Fruit fly (Drosophila melanogaster) whole organism, adult: ENCODE results near the gene Ptpa.

Source experiments
- CG11617 ChIP-seq: fragments of 200-800 bp; sonication (Bioruptor generic); optimal IDR thresholded peaks from 2 replicates; lab custom pipeline; 2017; ENCODE audit warnings: mild to moderate bottlenecking, missing biosample characterization, missing genetic modification reagents, missing genetic modification characterization
- CG12768 ChIP-seq: fragments of 200-800 bp; sonication (Bioruptor generic); optimal IDR thresholded peaks from 2 replicates; lab custom pipeline; 2017; ENCODE audit warnings: missing biosample characterization, missing genetic modification characterization, mild to moderate bottlenecking, moderate library complexity, missing genetic modification reagents
- CG14711 ChIP-seq: fragments of 200-800 bp; sonication (Bioruptor generic); optimal IDR thresholded peaks from 2 replicates; lab custom pipeline; 2018; ENCODE audit warnings: missing biosample characterization, mild to moderate bottlenecking, missing genetic modification characterization, moderate library complexity
- CG1620 ChIP-seq: fragments of 200-800 bp; sonication (Bioruptor generic); optimal IDR thresholded peaks from 2 replicates; lab custom pipeline; 2016; ENCODE audit warnings: missing biosample characterization, missing genetic modification characterization
- CG33017 ChIP-seq: fragments of 200-800 bp; sonication (Bioruptor generic); optimal IDR thresholded peaks from 2 replicates; lab custom pipeline; 2018; ENCODE audit warnings: missing biosample characterization, mild to moderate bottlenecking, missing genetic modification characterization, moderate library complexity
- CG5204 ChIP-seq: fragments of 200-800 bp; sonication (Bioruptor generic); optimal IDR thresholded peaks from 2 replicates; lab custom pipeline; 2016; ENCODE audit warnings: missing biosample characterization, missing genetic modification characterization
- CG7045 ChIP-seq: fragments of 200-800 bp; sonication (Bioruptor generic); optimal IDR thresholded peaks from 2 replicates; lab custom pipeline; 2017; ENCODE audit warnings: missing biosample characterization, mild to moderate bottlenecking, missing genetic modification characterization
- CG7101 ChIP-seq: fragments of 200-800 bp; sonication (Bioruptor generic); optimal IDR thresholded peaks from 2 replicates; lab custom pipeline; 2018; ENCODE audit warnings: missing biosample characterization, mild to moderate bottlenecking, missing genetic modification characterization, moderate library complexity
- Clk ChIP-seq: fragments of 200-800 bp; sonication (Bioruptor generic); optimal IDR thresholded peaks from 2 replicates; lab custom pipeline; 2017; ENCODE audit warnings: missing biosample characterization, missing genetic modification characterization
- Crg-1 ChIP-seq: fragments of 200-800 bp; sonication (Bioruptor generic); optimal IDR thresholded peaks from 2 replicates; lab custom pipeline; 2016; ENCODE audit warnings: missing biosample characterization, missing genetic modification characterization
- Hr96 ChIP-seq: fragments of 200-800 bp; sonication (Bioruptor generic); optimal IDR thresholded peaks from 2 replicates; lab custom pipeline; 2016; ENCODE audit warnings: missing biosample characterization, missing genetic modification characterization
- Mnt ChIP-seq: fragments of 200-800 bp; sonication (Bioruptor generic); optimal IDR thresholded peaks from 2 replicates; lab custom pipeline; 2016; ENCODE audit warnings: missing biosample characterization, mild to moderate bottlenecking, missing genetic modification characterization
- bab1 ChIP-seq: fragments of 200-800 bp; sonication (Bioruptor generic); optimal IDR thresholded peaks from 3 replicates; lab custom pipeline; 2019; ENCODE audit warnings: missing biosample characterization, mild to moderate bottlenecking, missing genetic modification characterization, moderate library complexity
- cic ChIP-seq: fragments of 200-800 bp; sonication (Bioruptor generic); optimal IDR thresholded peaks from 2 replicates; lab custom pipeline; 2017; ENCODE audit warnings: missing biosample characterization, mild to moderate bottlenecking, missing genetic modification characterization, moderate library complexity
- cnc ChIP-seq, 2 experiments: fragments of >200 bp; optimal IDR thresholded peaks; 2 replicates each; lab custom pipeline; 2017
- kay ChIP-seq: fragments of 200-800 bp; sonication (Bioruptor generic); peaks from one replicate; lab custom pipeline; 2016; ENCODE audit warnings: missing biosample characterization, missing genetic modification characterization, borderline replicate concordance
- ovo ChIP-seq: fragments of 200-800 bp; sonication (Bioruptor generic); optimal IDR thresholded peaks from 2 replicates; lab custom pipeline; 2016; ENCODE audit warnings: missing biosample characterization, missing genetic modification characterization
- pad ChIP-seq: fragments of 200-800 bp; sonication (Bioruptor generic); optimal IDR thresholded peaks from 3 replicates; lab custom pipeline; 2017; ENCODE audit warnings: missing biosample characterization, missing genetic modification characterization, mild to moderate bottlenecking, moderate library complexity, missing genetic modification reagents
- tj ChIP-seq: fragments of 200-800 bp; sonication (Bioruptor generic); optimal IDR thresholded peaks from 3 replicates; lab custom pipeline; 2017; ENCODE audit warnings: missing biosample characterization, mild to moderate bottlenecking, missing genetic modification characterization, moderate library complexity
- toe ChIP-seq: fragments of 200-800 bp; sonication (Bioruptor generic); optimal IDR thresholded peaks from 2 replicates; lab custom pipeline; 2016; ENCODE audit warnings: missing biosample characterization, missing genetic modification characterization

The Ptpa gene

dm6 chr2L:3352927-3353326 is 23.9 kb upstream of the Ptpa start:
- TF ChIP-seq Mnt (GFP tag; lab: Kevin White, UChicago) (no peak), CG7045 (GFP tag; lab: Kevin White, UChicago) (no peak), Crg-1 (GFP tag; lab: Kevin White, UChicago) (no peak), cic (no peak), Clk (GFP tag; lab: Kevin White, UChicago) (no peak), kay (GFP tag; lab: Kevin White, UChicago) (no peak), tj (GFP tag; lab: Kevin White, UChicago) (no peak), CG5204 (GFP tag; lab: Kevin White, UChicago) (no peak), cnc (optimal IDR thresholded peaks at IDR 0.05; lab: Kevin White, UChicago) (no peak), CG14711 (tag; lab: Kevin White, UChicago) (no peak), pad (GFP tag; lab: Kevin White, UChicago) (no peak)

DNA sequence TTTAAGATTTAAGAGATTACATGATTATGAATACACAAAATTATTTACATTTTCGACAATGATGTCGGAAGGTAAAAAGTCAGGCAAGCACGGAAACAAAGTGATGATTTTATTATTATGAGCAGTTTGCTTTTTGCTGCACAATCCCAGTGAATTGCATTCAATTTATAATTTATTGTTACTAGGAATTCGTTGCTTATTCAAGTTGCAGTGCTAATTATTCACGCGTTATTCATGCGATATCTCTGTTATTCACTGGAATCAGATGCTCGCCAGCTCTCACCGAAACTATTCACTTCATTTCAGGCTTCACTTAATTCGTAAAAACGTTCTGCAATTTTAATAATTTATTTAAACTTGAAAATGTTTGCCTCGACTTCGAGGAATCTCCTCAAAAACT is 23.0 kb upstream of the Ptpa start:
- no peak for TF ChIP-seq CG33017 (tag; lab: Kevin White, UChicago)
- TF ChIP-seq kay (GFP tag; lab: Kevin White, UChicago), result peak; percentile 57

dm6 chr2L:3354642-3355380 is 22.0 kb upstream of the Ptpa start, which contains the start of gene E23:
Gene E23 (minus strand): TSS chr2L:3354829.
- TF ChIP-seq toe (GFP tag; lab: Kevin White, UChicago), result no peak
- no peak for TF ChIP-seq cnc (optimal IDR thresholded peaks at IDR 0.05; lab: Kevin White, UChicago)
- TF ChIP-seq CG14711 (tag; lab: Kevin White, UChicago), result peak; percentile 85
- peak; percentile 60 for TF ChIP-seq tj (GFP tag; lab: Kevin White, UChicago)
- TF ChIP-seq CG7101, result peak; percentile 92
- peak; percentile 93 for TF ChIP-seq bab1 (GFP tag; lab: Kevin White, UChicago)
- peak; percentile 94 for TF ChIP-seq CG7045 (GFP tag; lab: Kevin White, UChicago)
- no peak for TF ChIP-seq Hr96 (GFP tag; lab: Kevin White, UChicago)
- peak; percentile 82 for TF ChIP-seq Crg-1 (GFP tag; lab: Kevin White, UChicago)
- TF ChIP-seq pad (GFP tag; lab: Kevin White, UChicago), result peak; percentile 97
- peak; percentile 93 for TF ChIP-seq CG11617
- TF ChIP-seq Clk (GFP tag; lab: Kevin White, UChicago), result peak; percentile 83
- no peak for TF ChIP-seq CG5204 (GFP tag; lab: Kevin White, UChicago)
- peak; percentile 89 for TF ChIP-seq CG12768
- peak; percentile 77 for TF ChIP-seq cic
- peak; percentile 96 for TF ChIP-seq Mnt (GFP tag; lab: Kevin White, UChicago)
- TF ChIP-seq CG1620 (GFP tag; lab: Kevin White, UChicago), result peak; percentile 90
- no peak for TF ChIP-seq kay (GFP tag; lab: Kevin White, UChicago)
- TF ChIP-seq CG33017 (tag; lab: Kevin White, UChicago), result peak; percentile 92
- TF ChIP-seq ovo, result peak; percentile 89

dm6 chr2L:3355791-3356190 is 21.0 kb upstream of the Ptpa start:
- TF ChIP-seq bab1 (GFP tag; lab: Kevin White, UChicago), result no peak
- no peak for TF ChIP-seq ovo
- no peak for TF ChIP-seq CG5204 (GFP tag; lab: Kevin White, UChicago)
- TF ChIP-seq CG33017 (tag; lab: Kevin White, UChicago), result no peak
- no peak for TF ChIP-seq tj (GFP tag; lab: Kevin White, UChicago)
- TF ChIP-seq Clk (GFP tag; lab: Kevin White, UChicago), result no peak
- no peak for TF ChIP-seq CG12768
- no peak for TF ChIP-seq pad (GFP tag; lab: Kevin White, UChicago)
- TF ChIP-seq toe (GFP tag; lab: Kevin White, UChicago), result no peak
- TF ChIP-seq CG7101, result no peak
- no peak for TF ChIP-seq cnc (optimal IDR thresholded peaks at IDR 0.05; lab: Kevin White, UChicago)
- no peak for TF ChIP-seq CG1620 (GFP tag; lab: Kevin White, UChicago)
- TF ChIP-seq Hr96 (GFP tag; lab: Kevin White, UChicago), result no peak
- no peak for TF ChIP-seq CG7045 (GFP tag; lab: Kevin White, UChicago)
- TF ChIP-seq cic, result no peak
- TF ChIP-seq CG14711 (tag; lab: Kevin White, UChicago), result no peak
- no peak for TF ChIP-seq Crg-1 (GFP tag; lab: Kevin White, UChicago)
- no peak for TF ChIP-seq CG11617
- TF ChIP-seq Mnt (GFP tag; lab: Kevin White, UChicago), result no peak

dm6 chr2L:3356193-3356645 is 20.6 kb upstream of the Ptpa start:
- TF ChIP-seq toe (GFP tag; lab: Kevin White, UChicago) (no peak), kay (GFP tag; lab: Kevin White, UChicago) (peak; percentile 83)

- no peak for TF ChIP-seq pad (GFP tag; lab: Kevin White, UChicago)
- TF ChIP-seq kay (GFP tag; lab: Kevin White, UChicago), result peak; percentile 54
- no peak for TF ChIP-seq cic
- TF ChIP-seq Mnt (GFP tag; lab: Kevin White, UChicago), result no peak
- no peak for TF ChIP-seq CG33017 (tag; lab: Kevin White, UChicago)
- TF ChIP-seq CG1620 (GFP tag; lab: Kevin White, UChicago), result no peak
- TF ChIP-seq bab1 (GFP tag; lab: Kevin White, UChicago), result no peak
Measured at dm6 chr2L:3356790-3357696, 19.8 kb upstream of the Ptpa start, which contains the start of gene CG8838. Gene CG8838 (plus strand): TSS chr2L:3357646.
